Worm (Caenorhabditis elegans): ENCODE results near the gene set-13.

DNA sequence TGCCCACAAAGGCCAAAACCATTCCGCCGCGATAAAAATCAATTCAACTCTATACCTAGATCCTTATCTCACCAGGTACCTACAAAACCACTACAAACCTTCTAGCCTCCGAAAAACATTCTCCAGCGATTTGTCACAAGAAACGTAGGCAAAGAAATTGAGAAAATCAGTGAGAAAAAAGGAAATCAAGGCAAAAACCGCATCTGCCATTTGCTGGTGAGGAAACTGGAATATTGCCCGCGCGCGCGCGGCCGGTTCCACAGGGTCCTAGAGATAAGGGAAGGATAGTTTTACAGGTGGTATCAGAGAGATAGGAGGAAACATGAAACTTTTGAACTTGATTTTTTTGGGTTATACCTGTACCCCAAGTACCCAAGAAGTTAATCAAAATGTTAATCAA, 40.8 kb downstream of the set-13 start:
- TF ChIP-seq ztf-11 (tag; optimal IDR thresholded peaks at IDR 0.05) (no peak), nhr-129 (tag; optimal IDR thresholded peaks at IDR 0.05) (no peak), ceh-82 (tag; optimal IDR thresholded peaks at IDR 0.05) (no peak), egl-27 (tag; optimal IDR thresholded peaks at IDR 0.05) (no peak), ama-1 (optimal IDR thresholded peaks at IDR 0.05) (no peak), elt-3 (tag; optimal IDR thresholded peaks at IDR 0.05) (no peak), nhr-77 (tag; optimal IDR thresholded peaks at IDR 0.05) (no peak), R02D3.7 (tag; optimal IDR thresholded peaks at IDR 0.05) (no peak), lin-13 (GFP tag; optimal IDR thresholded peaks at IDR 0.05) (no peak), crh-2 (tag; optimal IDR thresholded peaks at IDR 0.05) (no peak)
